Fruit fly (Drosophila melanogaster) whole organism, embryonic: ENCODE data around the gene Cpr92A.

Experiments
- CG10321 ChIP-seq: fragments of 200-800 bp; sonication (Bioruptor generic); IDR thresholded peaks from 2 replicates; pipeline ENCODE4 v1.3.6; 2022; ENCODE audit warnings: missing biosample characterization, missing genetic modification characterization
- CG12071 ChIP-seq: fragments of 200-800 bp; sonication (Bioruptor generic); optimal IDR thresholded peaks from 3 replicates; lab custom pipeline; 2018; ENCODE audit warnings: missing biosample characterization, mild to moderate bottlenecking, missing genetic modification characterization
- CG13894 ChIP-seq: fragments of 200-800 bp; sonication (Bioruptor generic); optimal IDR thresholded peaks from 3 replicates; lab custom pipeline; 2018; ENCODE audit warnings: missing biosample characterization, mild to moderate bottlenecking, missing genetic modification characterization, moderate library complexity
- CG14014 ChIP-seq: fragments of 200-800 bp; sonication (Bioruptor generic); IDR thresholded peaks from 2 replicates; pipeline ENCODE4 v1.3.6; 2022; ENCODE audit warnings: missing biosample characterization, missing genetic modification characterization
- CG14441 ChIP-seq: fragments of 200-800 bp; sonication (Bioruptor generic); IDR thresholded peaks from 2 replicates; pipeline ENCODE4 v1.3.6; 2022; ENCODE audit warnings: missing biosample characterization, missing genetic modification characterization
- CG15514 ChIP-seq: fragments of 200-800 bp; sonication (Bioruptor generic); optimal IDR thresholded peaks from 3 replicates; lab custom pipeline; 2017; ENCODE audit warnings: missing biosample characterization, missing genetic modification characterization, mild to moderate bottlenecking, moderate library complexity, missing genetic modification reagents
- CG16815 ChIP-seq: fragments of 200-800 bp; sonication (Bioruptor generic); optimal IDR thresholded peaks from 3 replicates; lab custom pipeline; 2017; ENCODE audit warnings: missing biosample characterization, mild to moderate bottlenecking, missing genetic modification characterization
- CG17829 ChIP-seq: fragments of 200-800 bp; optimal IDR thresholded peaks from 2 replicates; lab custom pipeline; 2019; ENCODE audit warnings: missing biosample characterization, mild to moderate bottlenecking, missing genetic modification characterization, moderate library complexity
- CG18599 ChIP-seq: fragments of 200-800 bp; sonication (Bioruptor generic); optimal IDR thresholded peaks from 3 replicates; lab custom pipeline; 2017; ENCODE audit warnings: missing biosample characterization, missing genetic modification characterization, mild to moderate bottlenecking, moderate library complexity, missing genetic modification reagents
- CG32532 ChIP-seq: fragments of 200-800 bp; sonication (Bioruptor generic); IDR thresholded peaks from 2 replicates; pipeline ENCODE4 v1.3.6; 2022; ENCODE audit warnings: missing biosample characterization, missing genetic modification characterization
- CG34422 ChIP-seq: fragments of 200-800 bp; sonication (Bioruptor generic); IDR thresholded peaks from 3 replicates; pipeline ENCODE4 v1.3.6; 2022; ENCODE audit warnings: missing biosample characterization, missing genetic modification characterization
- CG4404 ChIP-seq: fragments of 200-800 bp; sonication (Bioruptor generic); IDR thresholded peaks from 2 replicates; pipeline ENCODE4 v1.3.6; 2022; ENCODE audit warnings: missing biosample characterization, missing genetic modification characterization
- CG5180 ChIP-seq: fragments of 200-800 bp; sonication (Bioruptor generic); optimal IDR thresholded peaks from 3 replicates; lab custom pipeline; 2017; ENCODE audit warnings: missing biosample characterization, missing genetic modification characterization, mild to moderate bottlenecking, moderate library complexity, missing genetic modification reagents
- CG7556 ChIP-seq: fragments of 200-800 bp; sonication (Bioruptor generic); optimal IDR thresholded peaks from 2 replicates; lab custom pipeline; 2017; ENCODE audit warnings: missing biosample characterization, mild to moderate bottlenecking, missing genetic modification characterization
- CG8089 ChIP-seq: fragments of 200-800 bp; sonication (Bioruptor generic); optimal IDR thresholded peaks from 3 replicates; lab custom pipeline; 2016; ENCODE audit warnings: missing biosample characterization, missing genetic modification characterization
- CG8290 ChIP-seq, 3 experiments: fragments of 200-800 bp; sonication (Bioruptor generic); optimal IDR thresholded peaks; 2 replicates each; lab custom pipeline; 2016 to 2019; ENCODE audit warnings: missing biosample characterization in 3 of 3, missing genetic modification characterization in 3 of 3, mild to moderate bottlenecking in 2 of 3, moderate library complexity in 1 of 3
- CkIIα-i1 ChIP-seq: fragments of 200-800 bp; sonication (Bioruptor generic); IDR thresholded peaks from 2 replicates; pipeline ENCODE4 v1.3.6; 2022; ENCODE audit warnings: missing biosample characterization, missing genetic modification characterization
- Deaf1 ChIP-seq: fragments of 200-800 bp; optimal IDR thresholded peaks from 3 replicates; lab custom pipeline; 2019; ENCODE audit warnings: missing biosample characterization, mild to moderate bottlenecking, missing genetic modification characterization, moderate library complexity
- Gug ChIP-seq: fragments of 200-800 bp; sonication (Bioruptor generic); IDR thresholded peaks from 4 replicates; pipeline ENCODE4 v1.3.6; 2022; ENCODE audit warnings: missing biosample characterization, missing genetic modification characterization
- HLH3B ChIP-seq: fragments of 200-800 bp; sonication (Bioruptor generic); IDR thresholded peaks from 2 replicates; pipeline ENCODE4 v1.3.6; 2022; ENCODE audit warnings: missing biosample characterization, missing genetic modification characterization
- Hey ChIP-seq: fragments of 200-800 bp; sonication (Bioruptor generic); optimal IDR thresholded peaks from 3 replicates; lab custom pipeline; 2018; ENCODE audit warnings: missing biosample characterization, mild to moderate bottlenecking, missing genetic modification characterization
- Hmr ChIP-seq: fragments of 200-800 bp; sonication (Bioruptor generic); optimal IDR thresholded peaks from 3 replicates; lab custom pipeline; 2017; ENCODE audit warnings: mild to moderate bottlenecking, missing biosample characterization, missing genetic modification reagents, missing genetic modification characterization
- Hr39 ChIP-seq: fragments of >200 bp; optimal IDR thresholded peaks from 2 replicates; lab custom pipeline; 2017
- Med ChIP-seq: fragments of 200-800 bp; sonication (Bioruptor generic); peaks from one replicate; lab custom pipeline; 2016; ENCODE audit warnings: missing biosample characterization, missing genetic modification characterization, mild to moderate bottlenecking, inconsistent platforms, moderate library complexity
- Meics ChIP-seq: fragments of 200-800 bp; sonication (Bioruptor generic); optimal IDR thresholded peaks from 2 replicates; lab custom pipeline; 2017; ENCODE audit warnings: missing biosample characterization, mild to moderate bottlenecking, missing genetic modification characterization
- NFAT ChIP-seq: fragments of 200-800 bp; sonication (Bioruptor generic); IDR thresholded peaks from 2 replicates; pipeline ENCODE4 v1.3.6; 2022; ENCODE audit warnings: missing biosample characterization, missing genetic modification characterization
- Nf-YC ChIP-seq: fragments of 200-800 bp; optimal IDR thresholded peaks from 3 replicates; lab custom pipeline; 2019; ENCODE audit warnings: missing biosample characterization, mild to moderate bottlenecking, missing genetic modification characterization, moderate library complexity
- Rfx ChIP-seq: fragments of 200-800 bp; sonication (Bioruptor generic); IDR thresholded peaks from 2 replicates; pipeline ENCODE4 v1.3.6; 2022; ENCODE audit warnings: missing biosample characterization, missing genetic modification characterization
- Sry-δ ChIP-seq: fragments of 200-800 bp; sonication (Bioruptor generic); optimal IDR thresholded peaks from 2 replicates; lab custom pipeline; 2016; ENCODE audit warnings: missing biosample characterization, missing genetic modification characterization
- Vsx1 ChIP-seq: fragments of 200-800 bp; sonication (Bioruptor generic); optimal IDR thresholded peaks from 2 replicates; lab custom pipeline; 2017; ENCODE audit warnings: missing biosample characterization, mild to moderate bottlenecking, missing genetic modification characterization, missing genetic modification reagents
- bigmax ChIP-seq: fragments of 200-800 bp; sonication (Bioruptor generic); optimal IDR thresholded peaks from 2 replicates; lab custom pipeline; 2018; ENCODE audit warnings: missing biosample characterization, mild to moderate bottlenecking, missing genetic modification characterization
- cas ChIP-seq: fragments of 200-800 bp; sonication (Bioruptor generic); IDR thresholded peaks from 2 replicates; pipeline ENCODE4 v1.3.6; 2022; ENCODE audit warnings: missing biosample characterization, missing genetic modification characterization
- crp ChIP-seq, 2 experiments: fragments of 200-800 bp; sonication (Bioruptor generic); optimal IDR thresholded peaks; 2 replicates in 1 of 2; 3 replicates in 1 of 2; lab custom pipeline; 2017; ENCODE audit warnings: missing biosample characterization in 2 of 2, missing genetic modification characterization in 2 of 2, mild to moderate bottlenecking in 1 of 2, moderate library complexity in 1 of 2
- fd102C ChIP-seq: fragments of 200-800 bp; sonication (Bioruptor generic); optimal IDR thresholded peaks from 2 replicates; lab custom pipeline; 2018; ENCODE audit warnings: missing biosample characterization, mild to moderate bottlenecking, missing genetic modification characterization, moderate library complexity
- fd96Cb ChIP-seq: fragments of 200-800 bp; sonication (Bioruptor generic); optimal IDR thresholded peaks from 2 replicates; lab custom pipeline; 2018; ENCODE audit warnings: missing biosample characterization, mild to moderate bottlenecking, missing genetic modification characterization, moderate library complexity
- grn ChIP-seq: fragments of 200-800 bp; sonication (Bioruptor generic); optimal IDR thresholded peaks from 3 replicates; lab custom pipeline; 2017; ENCODE audit warnings: missing biosample characterization, missing genetic modification characterization
- kay ChIP-seq: fragments of 200-800 bp; sonication (Bioruptor generic); optimal IDR thresholded peaks from 2 replicates; lab custom pipeline; 2016; ENCODE audit warnings: missing biosample characterization, missing genetic modification characterization
- nau ChIP-seq: fragments of 200-800 bp; sonication (Bioruptor generic); optimal IDR thresholded peaks from 3 replicates; lab custom pipeline; 2017; ENCODE audit warnings: missing biosample characterization, mild to moderate bottlenecking, missing genetic modification characterization, missing genetic modification reagents
- onecut ChIP-seq: fragments of 200-800 bp; sonication (Bioruptor generic); IDR thresholded peaks from 2 replicates; pipeline ENCODE4 v1.3.6; 2022; ENCODE audit warnings: missing biosample characterization, missing genetic modification characterization
- sc ChIP-seq, 3 experiments: fragments of >200 bp in 2 of 3; fragments of 200-800 bp in 1 of 3; sonication (Bioruptor generic) in 1 of 3; optimal IDR thresholded peaks; 2 replicates in 2 of 3; 3 replicates in 1 of 3; lab custom pipeline; 2017; ENCODE audit warnings: mild to moderate bottlenecking in 1 of 3, missing biosample characterization in 1 of 3, missing genetic modification characterization in 1 of 3, missing genetic modification reagents in 1 of 3
- schlank ChIP-seq: fragments of 200-800 bp; sonication (Bioruptor generic); optimal IDR thresholded peaks from 2 replicates; lab custom pipeline; 2018; ENCODE audit warnings: missing biosample characterization, mild to moderate bottlenecking, missing genetic modification characterization
- sd ChIP-seq: fragments of 200-800 bp; sonication (Bioruptor generic); optimal IDR thresholded peaks from 3 replicates; lab custom pipeline; 2018; ENCODE audit warnings: missing biosample characterization, mild to moderate bottlenecking, missing genetic modification characterization, moderate library complexity
- slou ChIP-seq: fragments of 200-800 bp; sonication (Bioruptor generic); optimal IDR thresholded peaks from 3 replicates; lab custom pipeline; 2016; ENCODE audit warnings: missing biosample characterization, missing genetic modification characterization
- sob ChIP-seq: fragments of 200-800 bp; sonication (Bioruptor generic); IDR thresholded peaks from 2 replicates; pipeline ENCODE4 v1.3.6; 2022; ENCODE audit warnings: missing biosample characterization, missing genetic modification characterization
- toy ChIP-seq: fragments of 200-800 bp; sonication (Bioruptor generic); IDR thresholded peaks from 2 replicates; pipeline ENCODE4 v1.3.6; 2022; ENCODE audit warnings: missing biosample characterization, missing genetic modification characterization
- trem ChIP-seq: fragments of 200-800 bp; optimal IDR thresholded peaks from 3 replicates; lab custom pipeline; 2019; ENCODE audit warnings: missing biosample characterization, mild to moderate bottlenecking, missing genetic modification characterization, moderate library complexity
- vnd ChIP-seq: fragments of 200-800 bp; sonication (Bioruptor generic); IDR thresholded peaks from 3 replicates; pipeline ENCODE4 v1.3.6; 2022; ENCODE audit warnings: missing biosample characterization, missing genetic modification characterization; ENCODE audit not compliant: partially characterized antibody

Cpr92A gene

DNA sequence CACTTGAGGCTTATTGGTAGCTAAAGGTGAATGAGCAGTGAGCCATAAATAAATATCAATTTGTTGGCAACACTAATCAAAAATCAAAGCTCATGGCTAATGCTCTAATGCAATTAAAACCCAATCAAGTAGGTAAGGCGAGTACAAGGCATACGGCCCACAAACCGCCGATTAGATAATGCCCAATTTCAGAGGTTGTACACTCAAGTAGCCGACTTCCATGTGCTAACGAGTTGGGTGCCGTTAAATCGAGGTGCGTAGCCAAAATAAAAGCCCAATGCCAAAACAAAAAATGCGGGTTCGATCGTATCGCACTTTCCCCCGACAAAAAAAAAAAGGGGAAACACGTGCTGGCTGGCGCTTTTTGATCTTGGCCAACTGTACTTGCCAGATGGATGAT lies 23.2 kb upstream of the Cpr92A start (continued):
- TF ChIP-seq CG18599 (GFP tag; lab: Kevin White, UChicago): peak; percentile 70
- TF ChIP-seq CG14014 (GFP tag; lab: Robert Waterston, UW): no peak; the same call in 1 of the 2 replicates
- no peak for TF ChIP-seq Hr39 (lab: Kevin White, UChicago)
- peak; percentile 9; the same call in 1 of the 2 replicates for TF ChIP-seq Rfx
- peak; percentile 90 for TF ChIP-seq sd (tag; lab: Kevin White, UChicago)
- no peak for TF ChIP-seq toy (GFP tag; lab: Robert Waterston, UW)
- TF ChIP-seq Hey: peak; percentile 84
- no peak for TF ChIP-seq kay (GFP tag; lab: Kevin White, UChicago)
- TF ChIP-seq grn (GFP tag; lab: Kevin White, UChicago): peak; percentile 16
- peak; percentile 38; the same call in 1 of the 3 replicates for TF ChIP-seq vnd (GFP tag; lab: Robert Waterston, UW)
- peak; percentile 52 for TF ChIP-seq Med (GFP tag; lab: Kevin White, UChicago)
- peak; percentile 24 for TF ChIP-seq Hmr (GFP tag; lab: Kevin White, UChicago)
- no peak for TF ChIP-seq CG10321 (GFP tag; lab: Robert Waterston, UW)

- TF ChIP-seq CG14441 (0 out of 2 replicates have a peak, but pooled peaks have one; percentile 33), kay (GFP tag; lab: Kevin White, UChicago) (no peak), CG16815 (GFP tag; lab: Kevin White, UChicago) (no peak), Sry-δ (GFP tag; lab: Kevin White, UChicago) (no peak), sob (GFP tag; lab: Robert Waterston, UW) (peak; percentile 20; the same call in 1 of the 2 replicates), Nf-YC (tag; lab: Kevin White, UChicago) (peak; percentile 10), sc (optimal IDR thresholded peaks at IDR 0.05; lab: Kevin White, UChicago) (no peak), sc (GFP tag; optimal IDR thresholded peaks at IDR 0.05; lab: Kevin White, UChicago) (no peak), Med (GFP tag; lab: Kevin White, UChicago) (peak; percentile 83), CG8089 (GFP tag; lab: Kevin White, UChicago) (no peak), CG7556 (GFP tag; lab: Kevin White, UChicago) (no peak), HLH3B (no peak), Gug (GFP tag; lab: Robert Waterston, UW) (no peak), bigmax (GFP tag; lab: Kevin White, UChicago) (no peak), CG5180 (GFP tag; lab: Kevin White, UChicago) (peak; percentile 6), onecut (GFP tag; lab: Robert Waterston, UW) (0 out of 2 replicates have a peak, but pooled peaks have one; percentile 5), Deaf1 (peak; percentile 62), CG13894 (tag; lab: Kevin White, UChicago) (peak; percentile 67), fd96Cb (tag; lab: Kevin White, UChicago) (no peak), CG34422 (peak; percentile 74; the same call in 1 of the 3 replicates), NFAT (GFP tag; lab: Robert Waterston, UW) (0 out of 2 replicates have a peak, but pooled peaks have one; percentile 13), CkIIα-i1 (no peak), Rfx (peak; percentile 22; the same call in 1 of the 2 replicates), CG4404 (no peak), trem (tag; lab: Kevin White, UChicago) (no peak), fd102C (GFP tag; lab: Kevin White, UChicago) (no peak), nau (GFP tag; lab: Kevin White, UChicago) (peak; percentile 36), CG15514 (GFP tag; lab: Kevin White, UChicago) (peak; percentile 44), crp (GFP tag; optimal IDR thresholded peaks at IDR 0.05; lab: Kevin White, UChicago) (peak in 1 of 2 experiments; percentile 69), CG32532 (peak; percentile 46; the same call in 1 of the 2 replicates), Vsx1 (GFP tag; lab: Kevin White, UChicago) (no peak), schlank (tag; lab: Kevin White, UChicago) (peak; percentile 5), cas (GFP tag; lab: Robert Waterston, UW) (0 out of 2 replicates have a peak, but pooled peaks have one; percentile 9), CG12071 (GFP tag; lab: Kevin White, UChicago) (no peak), slou (GFP tag; lab: Kevin White, UChicago) (no peak), Meics (GFP tag; lab: Kevin White, UChicago) (peak; percentile 37), CG17829 (no peak), CG8290 (GFP tag; optimal IDR thresholded peaks at IDR 0.05; lab: Kevin White, UChicago) (no peak), CG8290 (tag; optimal IDR thresholded peaks at IDR 0.05; lab: Kevin White, UChicago) (peak in 1 of 2 experiments; percentile 41)
Measured at dm6 chr3R:19620953-19621352, 22.2 kb upstream of the Cpr92A start.
